Fruit fly (Drosophila melanogaster) whole organism, embryonic: Measurements from ENCODE around the gene CG13131.

Experiments used
- CG10431 ChIP-seq: fragments of 200-800 bp; sonication (Bioruptor generic); optimal IDR thresholded peaks from 3 replicates; lab custom pipeline; 2018; ENCODE audit warnings: missing biosample characterization, mild to moderate bottlenecking, missing genetic modification characterization
- CG11398 ChIP-seq: fragments of 200-800 bp; sonication (Bioruptor generic); optimal IDR thresholded peaks from 2 replicates; lab custom pipeline; 2016; ENCODE audit warnings: missing biosample characterization, missing genetic modification characterization
- CG11456 ChIP-seq: fragments of 200-800 bp; sonication (Bioruptor generic); IDR thresholded peaks from 3 replicates; pipeline ENCODE4 v1.3.6; 2022; ENCODE audit warnings: missing biosample characterization, missing genetic modification characterization
- CG13123 ChIP-seq: fragments of 200-800 bp; sonication (Bioruptor generic); optimal IDR thresholded peaks from 2 replicates; lab custom pipeline; 2016; ENCODE audit warnings: missing biosample characterization, missing genetic modification characterization
- CG14710 ChIP-seq: fragments of 200-800 bp; sonication (Bioruptor generic); optimal IDR thresholded peaks from 3 replicates; lab custom pipeline; 2019; ENCODE audit warnings: missing biosample characterization, mild to moderate bottlenecking, missing genetic modification characterization, moderate library complexity
- CG17385 ChIP-seq: fragments of 200-800 bp; sonication (Bioruptor generic); optimal IDR thresholded peaks from 3 replicates; lab custom pipeline; 2018; ENCODE audit warnings: missing biosample characterization, mild to moderate bottlenecking, missing genetic modification characterization
- CG2875 ChIP-seq: fragments of 200-800 bp; sonication (Bioruptor generic); optimal IDR thresholded peaks from 2 replicates; lab custom pipeline; 2017; ENCODE audit warnings: missing biosample characterization, mild to moderate bottlenecking, missing genetic modification characterization, missing genetic modification reagents
- CG3065 ChIP-seq: fragments of 200-800 bp; sonication (Bioruptor generic); optimal IDR thresholded peaks from 2 replicates; lab custom pipeline; 2016; ENCODE audit warnings: missing biosample characterization, missing genetic modification characterization
- CG33557 ChIP-seq: fragments of 200-800 bp; sonication (Bioruptor generic); optimal IDR thresholded peaks from 2 replicates; lab custom pipeline; 2019; ENCODE audit warnings: missing biosample characterization, mild to moderate bottlenecking, missing genetic modification characterization, moderate library complexity
- CG4360 ChIP-seq: fragments of 200-800 bp; sonication (Bioruptor generic); IDR thresholded peaks from 2 replicates; pipeline ENCODE4 v1.3.6; 2022; ENCODE audit warnings: missing biosample characterization, missing genetic modification characterization
- CG6813 ChIP-seq: fragments of 200-800 bp; sonication (Bioruptor generic); optimal IDR thresholded peaks from 2 replicates; lab custom pipeline; 2017; ENCODE audit warnings: missing biosample characterization, missing genetic modification characterization, mild to moderate bottlenecking, moderate library complexity, missing genetic modification reagents
- CG6854 ChIP-seq: fragments of 200-800 bp; sonication (Bioruptor generic); optimal IDR thresholded peaks from 3 replicates; lab custom pipeline; 2017; ENCODE audit warnings: missing biosample characterization, mild to moderate bottlenecking, missing genetic modification characterization
- CG9727 ChIP-seq: fragments of 200-800 bp; sonication (Bioruptor generic); optimal IDR thresholded peaks from 3 replicates; lab custom pipeline; 2017; ENCODE audit warnings: missing biosample characterization, mild to moderate bottlenecking, missing genetic modification characterization
- CG9817 ChIP-seq: fragments of 200-800 bp; sonication (Bioruptor generic); optimal IDR thresholded peaks from 2 replicates; lab custom pipeline; 2018; ENCODE audit warnings: missing biosample characterization, mild to moderate bottlenecking, missing genetic modification characterization, moderate library complexity
- CG9932 ChIP-seq: fragments of 200-800 bp; sonication (Bioruptor generic); IDR thresholded peaks from 2 replicates; pipeline ENCODE4 v1.3.6; 2022; ENCODE audit warnings: missing biosample characterization, missing genetic modification characterization
- D19A ChIP-seq: fragments of 200-800 bp; optimal IDR thresholded peaks from 3 replicates; lab custom pipeline; 2019; ENCODE audit warnings: missing biosample characterization, mild to moderate bottlenecking, missing genetic modification characterization, moderate library complexity
- Ets65A ChIP-seq: fragments of 200-800 bp; sonication (Bioruptor generic); peaks from one replicate; lab custom pipeline; 2016; ENCODE audit warnings: missing biosample characterization, missing genetic modification characterization
- Fer2 ChIP-seq: fragments of 200-800 bp; sonication (Bioruptor generic); optimal IDR thresholded peaks from 2 replicates; lab custom pipeline; 2018; ENCODE audit warnings: missing biosample characterization, mild to moderate bottlenecking, missing genetic modification characterization, moderate library complexity
- Gug ChIP-seq: fragments of 200-800 bp; sonication (Bioruptor generic); IDR thresholded peaks from 4 replicates; pipeline ENCODE4 v1.3.6; 2022; ENCODE audit warnings: missing biosample characterization, missing genetic modification characterization
- HLH54F ChIP-seq: fragments of 200-800 bp; sonication (Bioruptor generic); optimal IDR thresholded peaks from 3 replicates; lab custom pipeline; 2016; ENCODE audit warnings: missing biosample characterization, missing genetic modification characterization
- Nf-YB ChIP-seq: fragments of 200-800 bp; sonication (Bioruptor generic); optimal IDR thresholded peaks from 3 replicates; lab custom pipeline; 2019; ENCODE audit warnings: missing biosample characterization, mild to moderate bottlenecking, missing genetic modification characterization, moderate library complexity
- Pdp1 ChIP-seq, 2 experiments: fragments of 200-800 bp; sonication (Bioruptor generic); optimal IDR thresholded peaks; 3 replicates each; lab custom pipeline; 2016; ENCODE audit warnings: missing biosample characterization in 2 of 2, missing genetic modification characterization in 2 of 2, mild to moderate bottlenecking in 1 of 2, moderate library complexity in 1 of 2
- Poxn ChIP-seq: fragments of 200-800 bp; sonication (Bioruptor generic); IDR thresholded peaks from 2 replicates; pipeline ENCODE4 v1.3.6; 2022; ENCODE audit warnings: missing biosample characterization, missing genetic modification characterization
- Rfx ChIP-seq: fragments of 200-800 bp; sonication (Bioruptor generic); IDR thresholded peaks from 2 replicates; pipeline ENCODE4 v1.3.6; 2022; ENCODE audit warnings: missing biosample characterization, missing genetic modification characterization
- Sox102F ChIP-seq: fragments of 200-800 bp; sonication (Bioruptor generic); optimal IDR thresholded peaks from 2 replicates; lab custom pipeline; 2018; ENCODE audit warnings: missing biosample characterization, mild to moderate bottlenecking, missing genetic modification characterization, moderate library complexity
- Usf ChIP-seq: fragments of 200-800 bp; sonication (Bioruptor generic); optimal IDR thresholded peaks from 2 replicates; lab custom pipeline; 2017; ENCODE audit warnings: missing genotype, missing biosample characterization, missing genetic modification characterization
- Vsx1 ChIP-seq: fragments of 200-800 bp; sonication (Bioruptor generic); optimal IDR thresholded peaks from 2 replicates; lab custom pipeline; 2017; ENCODE audit warnings: missing biosample characterization, mild to moderate bottlenecking, missing genetic modification characterization, missing genetic modification reagents
- ab ChIP-seq: fragments of 200-800 bp; sonication (Bioruptor generic); optimal IDR thresholded peaks from 2 replicates; lab custom pipeline; 2016; ENCODE audit warnings: missing biosample characterization, missing genetic modification characterization
- ato ChIP-seq: fragments of 200-800 bp; sonication (Bioruptor generic); IDR thresholded peaks from 2 replicates; pipeline ENCODE4 v1.3.6; 2022; ENCODE audit warnings: missing biosample characterization, missing genetic modification characterization; ENCODE audit not compliant: partially characterized antibody
- bcd ChIP-seq: fragments of 200-800 bp; sonication (Bioruptor generic); optimal IDR thresholded peaks from 2 replicates; lab custom pipeline; 2017; ENCODE audit warnings: missing biosample characterization, mild to moderate bottlenecking, missing genetic modification characterization
- chn ChIP-seq: fragments of 200-800 bp; sonication (Bioruptor generic); optimal IDR thresholded peaks from 2 replicates; lab custom pipeline; 2016; ENCODE audit warnings: missing biosample characterization, missing genetic modification characterization
- ci ChIP-seq: fragments of 200-800 bp; sonication (Bioruptor generic); IDR thresholded peaks from 3 replicates; pipeline ENCODE4 v1.3.6; 2022; ENCODE audit warnings: missing biosample characterization, missing genetic modification characterization
- dan ChIP-seq: fragments of 200-800 bp; sonication (Bioruptor generic); IDR thresholded peaks from 2 replicates; pipeline ENCODE4 v1.3.6; 2022; ENCODE audit warnings: missing biosample characterization, missing genetic modification characterization
- dimm ChIP-seq: fragments of 200-800 bp; sonication (Bioruptor generic); IDR thresholded peaks from 2 replicates; pipeline ENCODE4 v1.3.6; 2022; ENCODE audit warnings: missing biosample characterization, missing genetic modification characterization
- fu2 ChIP-seq: fragments of 200-800 bp; sonication (Bioruptor generic); optimal IDR thresholded peaks from 2 replicates; lab custom pipeline; 2016; ENCODE audit warnings: missing biosample characterization, missing genetic modification characterization
- gce ChIP-seq: fragments of 200-800 bp; sonication (Bioruptor generic); IDR thresholded peaks from 3 replicates; pipeline ENCODE4 v1.3.6; 2022; ENCODE audit warnings: missing biosample characterization, missing genetic modification characterization
- gcm ChIP-seq: fragments of 200-800 bp; sonication (Bioruptor generic); optimal IDR thresholded peaks from 2 replicates; lab custom pipeline; 2019; ENCODE audit warnings: missing biosample characterization, mild to moderate bottlenecking, missing genetic modification characterization, moderate library complexity
- her ChIP-seq: fragments of 200-800 bp; sonication (Bioruptor generic); optimal IDR thresholded peaks from 2 replicates; lab custom pipeline; 2016; ENCODE audit warnings: missing biosample characterization, missing genetic modification characterization
- ken ChIP-seq: fragments of 200-800 bp; sonication (Bioruptor generic); IDR thresholded peaks from 3 replicates; pipeline ENCODE4 v1.3.6; 2022; ENCODE audit warnings: missing biosample characterization, missing genetic modification characterization
- nmo ChIP-seq: fragments of 200-800 bp; sonication (Bioruptor generic); optimal IDR thresholded peaks from 2 replicates; lab custom pipeline; 2018; ENCODE audit warnings: missing biosample characterization, mild to moderate bottlenecking, missing genetic modification characterization, moderate library complexity
- prd ChIP-seq, 3 experiments: fragments of >200 bp in 2 of 3; fragments of 200-800 bp in 1 of 3; sonication (Bioruptor generic) in 1 of 3; optimal IDR thresholded peaks in 2 of 3; IDR thresholded peaks in 1 of 3; 2 replicates in 2 of 3; 3 replicates in 1 of 3; pipeline versions ENCODE4 v1.3.6 to Lab custom; 2017 to 2022; ENCODE audit warnings: missing biosample characterization in 1 of 3, missing genetic modification characterization in 1 of 3
- rib ChIP-seq: fragments of 200-800 bp; sonication (Bioruptor generic); IDR thresholded peaks from 2 replicates; pipeline ENCODE4 v1.3.6; 2022; ENCODE audit warnings: missing biosample characterization, missing genetic modification characterization
- row ChIP-seq: fragments of 200-800 bp; sonication (Bioruptor generic); IDR thresholded peaks from 3 replicates; pipeline ENCODE4 v1.3.6; 2022; ENCODE audit warnings: missing biosample characterization, missing genetic modification characterization
- sisA ChIP-seq: fragments of 200-800 bp; sonication (Bioruptor generic); IDR thresholded peaks from 2 replicates; pipeline ENCODE4 v1.3.6; 2022; ENCODE audit warnings: missing biosample characterization, missing genetic modification characterization
- slou ChIP-seq: fragments of 200-800 bp; sonication (Bioruptor generic); optimal IDR thresholded peaks from 3 replicates; lab custom pipeline; 2016; ENCODE audit warnings: missing biosample characterization, missing genetic modification characterization
- sna ChIP-seq: fragments of 200-800 bp; sonication (Bioruptor generic); IDR thresholded peaks from 2 replicates; pipeline ENCODE4 v1.3.6; 2022; ENCODE audit warnings: missing biosample characterization, missing genetic modification characterization; ENCODE audit not compliant: partially characterized antibody
- tin ChIP-seq: fragments of 200-800 bp; sonication (Bioruptor generic); optimal IDR thresholded peaks from 3 replicates; lab custom pipeline; 2016; ENCODE audit warnings: missing biosample characterization, missing genetic modification characterization
- tna ChIP-seq: fragments of 200-800 bp; sonication (Bioruptor generic); IDR thresholded peaks from 2 replicates; pipeline ENCODE4 v1.3.6; 2022; ENCODE audit warnings: missing biosample characterization, missing genetic modification characterization; ENCODE audit not compliant: partially characterized antibody
- vvl ChIP-seq: fragments of 200-800 bp; sonication (Bioruptor generic); IDR thresholded peaks from 2 replicates; pipeline ENCODE4 v1.3.6; 2022; ENCODE audit warnings: missing biosample characterization, missing genetic modification characterization

CG13131 gene

dm6 chr2L:9996553-9996952, 20.7 kb downstream of the CG13131 start (continued):
- TF ChIP-seq CG2875 (GFP tag; lab: Kevin White, UChicago) (no peak), Pdp1 (GFP tag; optimal IDR thresholded peaks at IDR 0.05; lab: Kevin White, UChicago) (no peak), Poxn (GFP tag; lab: Robert Waterston, UW) (no peak), ato (GFP tag; lab: Robert Waterston, UW) (no peak), Usf (peak; percentile 0), nmo (GFP tag; lab: Kevin White, UChicago) (peak; percentile 34), HLH54F (peak; percentile 18), gcm (GFP tag; lab: Kevin White, UChicago) (no peak)

- TF ChIP-seq Gug (GFP tag; lab: Robert Waterston, UW): no peak
- peak; percentile 56; the same call in 1 of the 2 replicates for TF ChIP-seq CG4360
- TF ChIP-seq Ets65A (GFP tag; lab: Kevin White, UChicago): peak; percentile 46
- no peak for TF ChIP-seq prd (optimal IDR thresholded peaks at IDR 0.05; lab: Kevin White, UChicago)
- TF ChIP-seq prd (GFP tag; IDR thresholded peaks at IDR 0.05; lab: Robert Waterston, UW): no peak
- TF ChIP-seq CG6813: no peak
- TF ChIP-seq ken: no peak
- 0 out of 2 replicates have a peak, but pooled peaks have one; percentile 13 for TF ChIP-seq sna (GFP tag; lab: Robert Waterston, UW)
- 0 out of 3 replicates have a peak, but pooled peaks have one; percentile 5 for TF ChIP-seq CG11456 (GFP tag; lab: Robert Waterston, UW)
- TF ChIP-seq chn: no peak
- no peak for TF ChIP-seq Vsx1 (GFP tag; lab: Kevin White, UChicago)
- TF ChIP-seq her (GFP tag; lab: Kevin White, UChicago): no peak
- TF ChIP-seq ci: no peak
- TF ChIP-seq CG10431: no peak
- no peak for TF ChIP-seq ab
- no peak for TF ChIP-seq bcd
- TF ChIP-seq CG17385 (GFP tag; lab: Kevin White, UChicago): no peak
- TF ChIP-seq Fer2: no peak
- TF ChIP-seq CG6854 (GFP tag; lab: Kevin White, UChicago): no peak
These were observed 22.9 kb downstream of the CG13131 start for dm6 chr2L:9994382-9994781.

dm6 chr2L:9989846-9990506, 27.3 kb downstream of the CG13131 start:
- TF ChIP-seq CG14710 (tag; lab: Kevin White, UChicago): peak; percentile 44
- no peak for TF ChIP-seq tna (GFP tag; lab: Robert Waterston, UW)
- TF ChIP-seq Rfx (GFP tag; lab: Robert Waterston, UW): no peak
- peak; percentile 65 for TF ChIP-seq dan
- no peak for TF ChIP-seq HLH54F
- TF ChIP-seq CG11398 (GFP tag; lab: Kevin White, UChicago): no peak
- TF ChIP-seq fu2 (GFP tag; lab: Kevin White, UChicago): no peak
- no peak for TF ChIP-seq sisA (GFP tag; lab: Robert Waterston, UW)
- TF ChIP-seq CG13123 (GFP tag; lab: Kevin White, UChicago): no peak
- TF ChIP-seq dimm (GFP tag; lab: Robert Waterston, UW): no peak
- no peak for TF ChIP-seq CG9817 (tag; lab: Kevin White, UChicago)
- no peak for TF ChIP-seq slou (GFP tag; lab: Kevin White, UChicago)
- TF ChIP-seq D19A (tag; lab: Kevin White, UChicago): no peak
- TF ChIP-seq tin: peak; percentile 16
- TF ChIP-seq CG10431: no peak
- TF ChIP-seq gce (GFP tag; lab: Robert Waterston, UW): no peak
- TF ChIP-seq Nf-YB: peak; percentile 27
- no peak for TF ChIP-seq vvl
- TF ChIP-seq Sox102F (GFP tag; lab: Kevin White, UChicago): no peak
- TF ChIP-seq CG9932: no peak
- no peak for TF ChIP-seq rib
- TF ChIP-seq CG9727 (GFP tag; lab: Kevin White, UChicago): peak; percentile 76
- no peak for TF ChIP-seq CG3065 (GFP tag; lab: Kevin White, UChicago)
- TF ChIP-seq CG33557 (GFP tag; lab: Kevin White, UChicago): no peak
- TF ChIP-seq row (GFP tag; lab: Robert Waterston, UW): peak; percentile 44; the same call in 2 of the 3 replicates
